Worm (Caenorhabditis elegans) whole organism, young adult: ENCODE data around the gene F13E9.16.
A peak's percentile ranks its signal among the peaks of the same experiment; 100 is the strongest.

Experiments used
- B0035.1 ChIP-seq: sonication (generic microtip); optimal IDR thresholded peaks from 2 replicates; lab custom pipeline; 2016; ENCODE audit warnings: missing genetic modification characterization, mild to moderate bottlenecking, missing compliant biosample characterization, missing genotype, missing genetic modification reagents
- B0336.3 ChIP-seq: fragments of 200-800 bp; sonication (Bioruptor generic); IDR thresholded peaks from 2 replicates; pipeline ENCODE4 v1.3.6; 2022; ENCODE audit warnings: missing genetic modification characterization, missing compliant biosample characterization
- D2030.7 ChIP-seq: fragments of 200-800 bp; sonication (Bioruptor generic); IDR thresholded peaks from 2 replicates; pipeline ENCODE4 v1.3.6; 2022; ENCODE audit warnings: missing genetic modification reagents, missing genetic modification characterization, missing compliant biosample characterization
- F22D6.2 ChIP-seq: sonication (generic microtip); optimal IDR thresholded peaks from 2 replicates; lab custom pipeline; 2016; ENCODE audit warnings: mild to moderate bottlenecking, missing genetic modification characterization, missing compliant biosample characterization
- F23B12.7 ChIP-seq: sonication (generic microtip); optimal IDR thresholded peaks from 2 replicates; lab custom pipeline; 2017; ENCODE audit warnings: missing genetic modification characterization, mild to moderate bottlenecking, missing compliant biosample characterization, antibody characterized with exemption, moderate library complexity; ENCODE audit not compliant: insufficient read depth
- F37B4.10 ChIP-seq: fragments of 200-800 bp; sonication (Bioruptor generic); IDR thresholded peaks from 2 replicates; pipeline ENCODE4 v1.3.6; 2022; ENCODE audit warnings: missing genetic modification characterization, missing compliant biosample characterization
- F55B11.4 ChIP-seq: sonication (generic microtip); optimal IDR thresholded peaks from 2 replicates; lab custom pipeline; 2016; ENCODE audit warnings: missing compliant biosample characterization, missing genetic modification characterization, borderline replicate concordance; ENCODE audit not compliant: insufficient read depth
- Y95B8A.8 ChIP-seq: fragments of 200-800 bp; sonication (Bioruptor generic); IDR thresholded peaks from 2 replicates; pipeline ENCODE4 v1.3.6; 2022; ENCODE audit warnings: missing genetic modification reagents, missing genetic modification characterization, missing compliant biosample characterization
- aptf-2 ChIP-seq: fragments of 200-800 bp; sonication (Bioruptor generic); conservative IDR thresholded peaks from 2 replicates; pipeline ENCODE4 v1.3.6; 2022; ENCODE audit warnings: missing genetic modification reagents, missing genetic modification characterization, missing compliant biosample characterization
- athp-1 ChIP-seq: sonication (generic microtip); optimal IDR thresholded peaks from 2 replicates; lab custom pipeline; 2017; ENCODE audit warnings: mild to moderate bottlenecking, missing genetic modification characterization, missing compliant biosample characterization
- attf-6 ChIP-seq: fragments of 200-800 bp; sonication (Bioruptor generic); IDR thresholded peaks from 2 replicates; pipeline ENCODE4 v1.3.6; 2022; ENCODE audit warnings: missing genetic modification reagents, missing genetic modification characterization, missing compliant biosample characterization
- bed-2 ChIP-seq: fragments of 200-800 bp; sonication (Bioruptor generic); IDR thresholded peaks from 2 replicates; pipeline ENCODE4 v1.3.6; 2022; ENCODE audit warnings: missing genetic modification reagents, missing genetic modification characterization, missing compliant biosample characterization
- ccch-3 ChIP-seq: fragments of 200-800 bp; sonication (Bioruptor generic); optimal IDR thresholded peaks from 2 replicates; lab custom pipeline; 2018; ENCODE audit warnings: mild to moderate bottlenecking, missing genetic modification characterization, missing compliant biosample characterization
- ceh-27 ChIP-seq: fragments of 200-800 bp; sonication (Bioruptor generic); optimal IDR thresholded peaks from 2 replicates; lab custom pipeline; 2018; ENCODE audit warnings: mild to moderate bottlenecking, missing genetic modification characterization, moderate library complexity, missing compliant biosample characterization
- ceh-40 ChIP-seq: fragments of 200-800 bp; sonication (Bioruptor generic); IDR thresholded peaks from 2 replicates; pipeline ENCODE4 v1.3.6; 2022; ENCODE audit warnings: missing genetic modification characterization, missing compliant biosample characterization
- ceh-91 ChIP-seq: fragments of 200-800 bp; sonication (Bioruptor generic); IDR thresholded peaks from 2 replicates; pipeline ENCODE4 v1.3.6; 2022; ENCODE audit warnings: missing genetic modification reagents, missing genetic modification characterization, missing compliant biosample characterization
- dox-1 ChIP-seq: fragments of 200-800 bp; sonication (Bioruptor generic); IDR thresholded peaks from 2 replicates; pipeline ENCODE4 v1.3.6; 2022; ENCODE audit warnings: missing genetic modification reagents, missing genetic modification characterization, missing compliant biosample characterization
- egrh-3 ChIP-seq: fragments of 200-800 bp; sonication (Bioruptor generic); IDR thresholded peaks from 2 replicates; pipeline ENCODE4 v1.3.6; 2022; ENCODE audit warnings: missing genetic modification reagents, missing genetic modification characterization, missing compliant biosample characterization
- ekl-4 ChIP-seq: fragments of 200-800 bp; sonication (Bioruptor generic); IDR thresholded peaks from 2 replicates; pipeline ENCODE4 v1.3.6; 2022; ENCODE audit warnings: missing genetic modification reagents, missing genetic modification characterization, missing compliant biosample characterization
- fkh-3 ChIP-seq: sonication (generic microtip); optimal IDR thresholded peaks from 2 replicates; lab custom pipeline; 2016; ENCODE audit warnings: mild to moderate bottlenecking, missing genetic modification characterization, missing compliant biosample characterization
- hlh-12 ChIP-seq: sonication (generic microtip); optimal IDR thresholded peaks from 2 replicates; lab custom pipeline; 2016; ENCODE audit warnings: missing genetic modification characterization, missing compliant biosample characterization
- hlh-26 ChIP-seq: fragments of 200-800 bp; sonication (Bioruptor generic); conservative IDR thresholded peaks from 2 replicates; pipeline ENCODE4 v1.3.6; 2022; ENCODE audit warnings: missing genetic modification reagents, missing genetic modification characterization, missing compliant biosample characterization
- hmg-1.2 ChIP-seq: fragments of 200-800 bp; sonication (Bioruptor generic); IDR thresholded peaks from 2 replicates; pipeline ENCODE4 v1.3.6; 2022; ENCODE audit warnings: missing genetic modification reagents, missing genetic modification characterization, missing compliant biosample characterization
- lin-26 ChIP-seq: fragments of 200-800 bp; sonication (Bioruptor generic); IDR thresholded peaks from 2 replicates; pipeline ENCODE4 v1.3.6; 2022; ENCODE audit warnings: missing genetic modification reagents, missing genetic modification characterization, missing compliant biosample characterization
- lsl-1 ChIP-seq: fragments of 200-800 bp; sonication (Bioruptor generic); optimal IDR thresholded peaks from 2 replicates; lab custom pipeline; 2018; ENCODE audit warnings: mild to moderate bottlenecking, missing genetic modification characterization, moderate library complexity, missing compliant biosample characterization
- lsy-27 ChIP-seq: sonication (generic microtip); optimal IDR thresholded peaks from 2 replicates; lab custom pipeline; 2017; ENCODE audit warnings: missing genetic modification characterization, mild to moderate bottlenecking, missing compliant biosample characterization, antibody characterized with exemption, missing genotype, borderline replicate concordance; ENCODE audit not compliant: insufficient read depth
- madf-10 ChIP-seq: sonication (generic microtip); optimal IDR thresholded peaks from 2 replicates; lab custom pipeline; 2016; ENCODE audit warnings: mild to moderate bottlenecking, missing genetic modification characterization, missing compliant biosample characterization
- madf-3 ChIP-seq: fragments of 200-800 bp; sonication (Bioruptor generic); IDR thresholded peaks from 2 replicates; pipeline ENCODE4 v1.3.6; 2022; ENCODE audit warnings: missing genetic modification reagents, missing genetic modification characterization, missing compliant biosample characterization
- madf-8 ChIP-seq: fragments of 200-800 bp; sonication (Bioruptor generic); conservative IDR thresholded peaks from 2 replicates; pipeline ENCODE4 v1.3.6; 2022; ENCODE audit warnings: missing genetic modification reagents, missing genetic modification characterization, missing compliant biosample characterization
- mcd-1 ChIP-seq: fragments of 200-800 bp; sonication (Bioruptor generic); IDR thresholded peaks from 2 replicates; pipeline ENCODE4 v1.3.6; 2022; ENCODE audit warnings: missing genetic modification reagents, missing genetic modification characterization, missing compliant biosample characterization
- mel-28 ChIP-seq: sonication (generic microtip); optimal IDR thresholded peaks from 2 replicates; lab custom pipeline; 2016; ENCODE audit warnings: borderline replicate concordance, mild to moderate bottlenecking, missing genetic modification characterization, missing compliant biosample characterization
- nfya-2 ChIP-seq: fragments of 200-800 bp; sonication (Bioruptor generic); IDR thresholded peaks from 2 replicates; pipeline ENCODE4 v1.3.6; 2022; ENCODE audit warnings: missing genetic modification reagents, missing genetic modification characterization, missing compliant biosample characterization
- nfyb-1 ChIP-seq: fragments of 200-800 bp; sonication (Bioruptor generic); IDR thresholded peaks from 2 replicates; pipeline ENCODE4 v1.3.6; 2022; ENCODE audit warnings: missing genetic modification reagents, missing genetic modification characterization, missing compliant biosample characterization
- nhr-27 ChIP-seq: fragments of 200-800 bp; sonication (Bioruptor generic); optimal IDR thresholded peaks from 2 replicates; lab custom pipeline; 2018; ENCODE audit warnings: mild to moderate bottlenecking, missing genetic modification characterization, moderate library complexity, missing compliant biosample characterization
- nhr-80 ChIP-seq: sonication (generic microtip); optimal IDR thresholded peaks from 2 replicates; lab custom pipeline; 2016; ENCODE audit warnings: missing genetic modification characterization, missing compliant biosample characterization
- pha-4 ChIP-seq: fragments of 150-350 bp; sonication (generic microtip); optimal IDR thresholded peaks from 2 replicates; lab custom pipeline; 2014; ENCODE audit warnings: missing biosample characterization, missing genetic modification reagents, missing genetic modification characterization
- rcor-1 ChIP-seq: fragments of 200-800 bp; sonication (Bioruptor generic); IDR thresholded peaks from 2 replicates; pipeline ENCODE4 v1.3.6; 2022; ENCODE audit warnings: missing genetic modification reagents, missing genetic modification characterization, missing compliant biosample characterization
- repo-1 ChIP-seq: sonication (generic microtip); optimal IDR thresholded peaks from 2 replicates; lab custom pipeline; 2017; ENCODE audit warnings: mild to moderate bottlenecking, missing genetic modification characterization, missing compliant biosample characterization
- somi-1 ChIP-seq: fragments of 200-800 bp; sonication (Bioruptor generic); optimal IDR thresholded peaks from 2 replicates; lab custom pipeline; 2018; ENCODE audit warnings: mild to moderate bottlenecking, missing genetic modification characterization, missing compliant biosample characterization
- tbp1 ChIP-seq: fragments of 200-800 bp; sonication (Bioruptor generic); optimal IDR thresholded peaks from 2 replicates; lab custom pipeline; 2018; ENCODE audit warnings: mild to moderate bottlenecking, missing genetic modification characterization, missing compliant biosample characterization
- tlf-1 ChIP-seq: fragments of 200-800 bp; sonication (Bioruptor generic); optimal IDR thresholded peaks from 2 replicates; lab custom pipeline; 2018; ENCODE audit warnings: mild to moderate bottlenecking, missing genetic modification characterization, missing compliant biosample characterization
- xnd-1 ChIP-seq: sonication (generic microtip); optimal IDR thresholded peaks from 2 replicates; lab custom pipeline; 2016; ENCODE audit warnings: missing genotype, missing genetic modification reagents, missing genetic modification characterization, missing compliant biosample characterization
- zim-3 ChIP-seq: sonication (generic microtip); optimal IDR thresholded peaks from 2 replicates; lab custom pipeline; 2017; ENCODE audit warnings: mild to moderate bottlenecking, missing genetic modification characterization, moderate library complexity, missing compliant biosample characterization
- ztf-18 ChIP-seq: sonication (generic microtip); optimal IDR thresholded peaks from 2 replicates; lab custom pipeline; 2016; ENCODE audit warnings: missing genotype, mild to moderate bottlenecking, missing genetic modification characterization, missing compliant biosample characterization
- ztf-22 ChIP-seq: fragments of 200-800 bp; sonication (Bioruptor generic); optimal IDR thresholded peaks from 2 replicates; lab custom pipeline; 2018; ENCODE audit warnings: mild to moderate bottlenecking, missing genetic modification characterization, moderate library complexity, missing compliant biosample characterization
- ztf-3 ChIP-seq: fragments of 200-800 bp; sonication (Bioruptor generic); optimal IDR thresholded peaks from 2 replicates; lab custom pipeline; 2018; ENCODE audit warnings: mild to moderate bottlenecking, missing genetic modification characterization, missing compliant biosample characterization

The F13E9.16 gene

ce11 chrIV:10851136-10851535 is 36.0 kb downstream of the F13E9.16 start:
- TF ChIP-seq nfya-2 (GFP tag; lab: Robert Waterston, UW): no peak
- no peak for TF ChIP-seq ceh-40 (GFP tag; lab: Robert Waterston, UW)
- TF ChIP-seq madf-8 (GFP tag; lab: Robert Waterston, UW): no peak
- TF ChIP-seq hlh-26 (GFP tag; lab: Robert Waterston, UW): no peak
- TF ChIP-seq ztf-22 (GFP tag; lab: Kevin White, UChicago): no peak
- TF ChIP-seq lsy-27 (tag; lab: Kevin White, UChicago): no peak
- TF ChIP-seq zim-3: no peak
- no peak for TF ChIP-seq ztf-3 (GFP tag; lab: Kevin White, UChicago)
- no peak for TF ChIP-seq tbp1 (GFP tag; lab: Kevin White, UChicago)
- no peak for TF ChIP-seq F37B4.10 (GFP tag; lab: Robert Waterston, UW)
- no peak for TF ChIP-seq ekl-4 (GFP tag; lab: Robert Waterston, UW)
- no peak for TF ChIP-seq nfyb-1 (GFP tag; lab: Robert Waterston, UW)
- TF ChIP-seq ceh-91 (GFP tag; lab: Robert Waterston, UW): no peak
- TF ChIP-seq somi-1 (GFP tag; lab: Kevin White, UChicago): no peak
- no peak for TF ChIP-seq mel-28 (tag; lab: Kevin White, UChicago)

ce11 chrIV:10842705-10843364 is 44.4 kb downstream of the F13E9.16 start, which contains the start of gene T11G6.5:
T11G6.5 (minus strand) TSS chrIV:10842755.
- TF ChIP-seq F55B11.4 (tag; lab: Kevin White, UChicago): no peak
- no peak for TF ChIP-seq athp-1
- no peak for TF ChIP-seq hlh-12
- no peak for TF ChIP-seq B0336.3
- TF ChIP-seq mcd-1 (GFP tag; lab: Robert Waterston, UW): peak; percentile 24; the same call in 1 of the 2 replicates
- TF ChIP-seq nhr-27 (tag; lab: Kevin White, UChicago): no peak
- no peak for TF ChIP-seq somi-1 (GFP tag; lab: Kevin White, UChicago)
- TF ChIP-seq pha-4 (tag; lab: Kevin White, UChicago): no peak
- TF ChIP-seq lsy-27 (tag; lab: Kevin White, UChicago): no peak
- TF ChIP-seq B0035.1 (tag; lab: Kevin White, UChicago): no peak
- no peak for TF ChIP-seq xnd-1 (tag; lab: Kevin White, UChicago)
- no peak for TF ChIP-seq madf-3 (GFP tag; lab: Robert Waterston, UW)
- no peak for TF ChIP-seq D2030.7 (GFP tag; lab: Robert Waterston, UW)
- TF ChIP-seq ztf-18 (tag; lab: Kevin White, UChicago): no peak
- TF ChIP-seq madf-10: no peak
- 0 out of 2 replicates have a peak, but pooled peaks have one; percentile 28 for TF ChIP-seq dox-1 (GFP tag; lab: Robert Waterston, UW)
- no peak for TF ChIP-seq lin-26 (GFP tag; lab: Robert Waterston, UW)
- TF ChIP-seq rcor-1: no peak
- no peak for TF ChIP-seq fkh-3
- TF ChIP-seq ccch-3 (GFP tag; lab: Kevin White, UChicago): no peak
- TF ChIP-seq hmg-1.2 (GFP tag; lab: Robert Waterston, UW): peak; percentile 24; the same call in 1 of the 2 replicates
- TF ChIP-seq ceh-27 (GFP tag; lab: Kevin White, UChicago): no peak
- TF ChIP-seq lsl-1 (GFP tag; lab: Kevin White, UChicago): peak; percentile 50
- no peak for TF ChIP-seq egrh-3 (GFP tag; lab: Robert Waterston, UW)
- no peak for TF ChIP-seq tlf-1
- TF ChIP-seq mel-28 (tag; lab: Kevin White, UChicago): no peak
- TF ChIP-seq bed-2 (GFP tag; lab: Robert Waterston, UW): no peak
- no peak for TF ChIP-seq Y95B8A.8
- TF ChIP-seq repo-1 (tag; lab: Kevin White, UChicago): no peak
- TF ChIP-seq F22D6.2 (tag; lab: Kevin White, UChicago): no peak
- peak; percentile 44 for TF ChIP-seq F23B12.7 (tag; lab: Kevin White, UChicago)
- no peak for TF ChIP-seq attf-6 (GFP tag; lab: Robert Waterston, UW)
- no peak for TF ChIP-seq aptf-2 (GFP tag; lab: Robert Waterston, UW)
- peak; percentile 1 for TF ChIP-seq nhr-80
